Worm (Caenorhabditis elegans): ENCODE measurements around the gene srlf-34.

srlf-34 gene

DNA sequence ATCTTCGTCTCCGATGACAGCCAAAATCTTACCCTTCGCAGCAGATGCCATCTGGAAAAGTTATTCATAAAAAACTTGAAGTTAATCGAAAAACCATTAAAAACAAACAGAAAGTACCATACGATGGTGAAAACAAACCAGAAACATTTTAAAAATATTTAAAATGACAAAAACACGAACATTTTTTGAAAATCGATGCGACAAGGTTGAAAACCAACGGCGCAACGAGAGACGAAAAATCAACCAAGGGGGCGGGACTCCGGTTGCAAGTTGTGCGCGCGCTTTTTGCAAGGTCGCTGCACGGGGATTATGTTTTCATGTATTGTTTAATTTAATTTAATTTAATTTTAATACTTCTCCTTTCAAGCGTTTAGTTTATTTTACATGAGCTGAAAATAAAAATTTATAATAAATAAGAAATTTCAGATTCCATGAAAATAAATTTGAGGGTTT, 8.4 kb upstream of the srlf-34 start, which contains the start of gene vha-9 (continued):
- TF ChIP-seq aha-1 (tag; optimal IDR thresholded peaks at IDR 0.05), result no peak
- no peak for TF ChIP-seq aly-2 (tag; optimal IDR thresholded peaks at IDR 0.05)
- peak; percentile 13 for TF ChIP-seq sox-4 (tag; optimal IDR thresholded peaks at IDR 0.05)
- TF ChIP-seq rnt-1 (tag; optimal IDR thresholded peaks at IDR 0.05), result peak; percentile 74
- TF ChIP-seq grh-1 (GFP tag; IDR thresholded peaks at IDR 0.05), result peak; percentile 51
- peak; percentile 76 for TF ChIP-seq nhr-47 (tag; optimal IDR thresholded peaks at IDR 0.05)
- TF ChIP-seq pqm-1 (tag; optimal IDR thresholded peaks at IDR 0.05), result no peak
- no peak for TF ChIP-seq ets-5 (GFP tag; IDR thresholded peaks at IDR 0.05)
- peak; percentile 13 for TF ChIP-seq irx-1 (tag; optimal IDR thresholded peaks at IDR 0.05)
- no peak for TF ChIP-seq mab-9 (GFP tag; IDR thresholded peaks at IDR 0.05)
- peak in 1 of 2 experiments; percentile 59 for TF ChIP-seq ztf-11 (tag; optimal IDR thresholded peaks at IDR 0.05)
- peak; percentile 71 for TF ChIP-seq skn-1 (tag; optimal IDR thresholded peaks at IDR 0.05)
- peak; percentile 31 for TF ChIP-seq lin-15B (tag; optimal IDR thresholded peaks at IDR 0.05)
- peak; percentile 57 for TF ChIP-seq nhr-19 (GFP tag; conservative IDR thresholded peaks at IDR 0.05)
- TF ChIP-seq swsn-7 (tag; optimal IDR thresholded peaks at IDR 0.05), result peak; percentile 74
- TF ChIP-seq zip-4 (GFP tag; optimal IDR thresholded peaks at IDR 0.05), result no peak
- TF ChIP-seq unc-30 (tag; optimal IDR thresholded peaks at IDR 0.05), result no peak
- no peak for TF ChIP-seq jun-1 (tag; optimal IDR thresholded peaks at IDR 0.05)
- TF ChIP-seq fos-1 (tag; optimal IDR thresholded peaks at IDR 0.05), result no peak
- TF ChIP-seq nhr-71 (tag; optimal IDR thresholded peaks at IDR 0.05), result peak; percentile 83
- TF ChIP-seq alr-1 (tag; optimal IDR thresholded peaks at IDR 0.05; ENCODE audit: borderline replicate concordance), result no peak
- no peak for TF ChIP-seq nhr-237 (tag; optimal IDR thresholded peaks at IDR 0.05)
- peak; percentile 45 for TF ChIP-seq fkh-8 (tag; optimal IDR thresholded peaks at IDR 0.05)
- no peak for TF ChIP-seq fkh-4 (tag; optimal IDR thresholded peaks at IDR 0.05; ENCODE audit: borderline replicate concordance)
- peak; percentile 4 for TF ChIP-seq egl-13 (tag; optimal IDR thresholded peaks at IDR 0.05)
- peak; percentile 70 for TF ChIP-seq dsc-1 (tag; optimal IDR thresholded peaks at IDR 0.05)
- TF ChIP-seq xbp-1 (tag; optimal IDR thresholded peaks at IDR 0.05), result peak; percentile 70
- TF ChIP-seq C34B4.2 (tag; optimal IDR thresholded peaks at IDR 0.05), result no peak
- TF ChIP-seq F16B12.6 (tag; optimal IDR thresholded peaks at IDR 0.05), result peak; percentile 52
- TF ChIP-seq C16A3.4 (tag; optimal IDR thresholded peaks at IDR 0.05), result peak; percentile 66
- no peak for TF ChIP-seq ama-1 (optimal IDR thresholded peaks at IDR 0.05)
- TF ChIP-seq nhr-77 (tag; optimal IDR thresholded peaks at IDR 0.05), result no peak
- peak; percentile 76 for TF ChIP-seq tbx-2 (tag; optimal IDR thresholded peaks at IDR 0.05)
- TF ChIP-seq pax-3 (tag; optimal IDR thresholded peaks at IDR 0.05), result no peak
- TF ChIP-seq nhr-28 (tag; optimal IDR thresholded peaks at IDR 0.05), result no peak
- peak; percentile 72 for TF ChIP-seq nhr-20 (tag; optimal IDR thresholded peaks at IDR 0.05)
- peak; percentile 37 for TF ChIP-seq snpc-4 (tag; optimal IDR thresholded peaks at IDR 0.05)
- peak; percentile 35 to 72 (median 66) for TF ChIP-seq dpl-1 (GFP tag; optimal IDR thresholded peaks at IDR 0.05)
- peak in 1 of 2 experiments; percentile 57 for TF ChIP-seq mdl-1 (tag; optimal IDR thresholded peaks at IDR 0.05)
- TF ChIP-seq unc-86 (tag; optimal IDR thresholded peaks at IDR 0.05), result peak; percentile 57
- no peak for TF ChIP-seq elt-2 (tag; optimal IDR thresholded peaks at IDR 0.05)
- TF ChIP-seq isw-1 (GFP tag; IDR thresholded peaks at IDR 0.05), result peak; percentile 48
- TF ChIP-seq efl-1 (optimal IDR thresholded peaks at IDR 0.05), result peak; percentile 58 to 77
- peak; percentile 71 to 97 for TF ChIP-seq efl-1 (GFP tag; optimal IDR thresholded peaks at IDR 0.05 in 1 of 2)
- peak; percentile 44 to 63 (median 61) for TF ChIP-seq ceh-82 (tag; optimal IDR thresholded peaks at IDR 0.05)
- no peak for TF ChIP-seq Y116A8C.19 (tag; optimal IDR thresholded peaks at IDR 0.05; ENCODE audit: borderline replicate concordance)
- TF ChIP-seq lsy-2 (tag; optimal IDR thresholded peaks at IDR 0.05), result peak; percentile 61 to 78
- TF ChIP-seq lin-39 (tag; optimal IDR thresholded peaks at IDR 0.05), result no peak
- TF ChIP-seq tlp-1 (tag; optimal IDR thresholded peaks at IDR 0.05), result no peak
- peak; percentile 3 for TF ChIP-seq hpl-2 (GFP tag; optimal IDR thresholded peaks at IDR 0.05)
- peak; percentile 14 for TF ChIP-seq C04F5.9 (tag; optimal IDR thresholded peaks at IDR 0.05)
- TF ChIP-seq ceh-90 (tag; optimal IDR thresholded peaks at IDR 0.05), result no peak
- TF ChIP-seq lin-13 (GFP tag; optimal IDR thresholded peaks at IDR 0.05), result peak; percentile 41
- peak; percentile 82 for TF ChIP-seq snu-23 (GFP tag; optimal IDR thresholded peaks at IDR 0.05)

All from whole organism, L1 larva.